Worm (Caenorhabditis elegans): ENCODE measurements around the gene C17C3.1.

C17C3.1 gene

DNA sequence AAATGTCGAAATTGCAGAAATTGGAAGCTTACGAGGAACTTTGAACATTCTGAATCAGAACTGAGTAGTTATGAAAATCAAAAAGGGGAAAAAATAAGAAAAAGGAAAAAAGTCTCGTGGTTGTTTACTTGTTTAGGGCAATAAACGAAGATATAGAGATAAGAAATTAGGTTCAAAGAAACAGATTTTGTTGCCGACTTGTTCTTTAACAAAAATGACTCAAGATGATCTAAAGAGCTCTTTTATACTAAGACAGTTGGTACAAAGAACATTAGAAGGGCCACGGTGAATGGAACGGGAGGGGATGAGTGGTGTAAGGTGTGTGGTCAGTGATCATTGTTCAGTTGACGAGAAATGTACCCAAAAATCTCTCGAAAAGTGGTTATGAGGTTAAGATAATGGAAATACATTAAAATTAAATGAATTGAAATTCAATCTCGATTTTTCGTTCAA, 22.9 kb upstream of the C17C3.1 start, which contains the start of gene acdh-2:
Gene acdh-2 (minus strand): TSS at position 51 of the 453 bp plus-strand sequence.
- TF ChIP-seq K02D7.2 (tag; optimal IDR thresholded peaks at IDR 0.05) (no peak), ceh-19 (GFP tag; optimal IDR thresholded peaks at IDR 0.05) (no peak), dve-1 (tag; optimal IDR thresholded peaks at IDR 0.05) (no peak), madf-2 (tag; optimal IDR thresholded peaks at IDR 0.05) (no peak), sox-2 (GFP tag; IDR thresholded peaks at IDR 0.05) (no peak), fkh-6 (tag; optimal IDR thresholded peaks at IDR 0.05) (no peak), nhr-11 (tag; optimal IDR thresholded peaks at IDR 0.05) (no peak), pha-2 (tag; optimal IDR thresholded peaks at IDR 0.05) (no peak), ceh-30 (tag; optimal IDR thresholded peaks at IDR 0.05) (no peak), fax-1 (tag; optimal IDR thresholded peaks at IDR 0.05) (no peak), ceh-22 (tag; optimal IDR thresholded peaks at IDR 0.05) (no peak), ref-2 (tag; optimal IDR thresholded peaks at IDR 0.05) (no peak), unc-55 (GFP tag; optimal IDR thresholded peaks at IDR 0.05) (no peak), pros-1 (tag; optimal IDR thresholded peaks at IDR 0.05) (no peak), elt-2 (tag; optimal IDR thresholded peaks at IDR 0.05) (no peak), syd-9 (tag; optimal IDR thresholded peaks at IDR 0.05) (no peak)

DNA sequence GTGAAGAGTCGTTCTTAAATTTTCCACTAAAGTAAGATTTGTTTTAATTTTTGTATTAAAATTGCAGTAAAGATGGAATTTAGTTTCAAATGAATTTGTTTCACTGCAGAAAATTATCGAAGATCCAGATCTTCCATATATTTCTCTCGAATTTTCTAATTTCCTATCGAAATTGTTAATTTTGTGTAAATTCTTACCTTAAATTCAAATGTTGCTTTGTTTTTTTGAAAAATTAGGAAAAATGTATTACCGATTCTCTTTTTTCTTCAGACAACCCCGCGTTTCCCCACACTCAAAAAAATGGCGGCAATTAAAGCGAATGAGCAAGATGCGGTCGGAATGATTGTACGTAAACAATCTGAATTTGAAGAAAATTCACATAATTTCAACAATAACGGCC, 20.6 kb upstream of the C17C3.1 start, which contains the start of gene C17C3.6:
Gene C17C3.6 (plus strand): TSS at position 301 of the 400 bp plus-strand sequence.
- no peak for TF ChIP-seq hlh-15 (tag; optimal IDR thresholded peaks at IDR 0.05)

ce11 chrII:5551517-5551916, 18.9 kb upstream of the C17C3.1 start, which contains the start of gene C17C3.5:
Gene C17C3.5 (plus strand): TSS chrII:5551817.
- TF ChIP-seq T23F11.4 (GFP tag; optimal IDR thresholded peaks at IDR 0.05) = no peak
- no peak for TF ChIP-seq eyg-1 (tag; optimal IDR thresholded peaks at IDR 0.05)
- no peak for TF ChIP-seq pha-4 (tag; optimal IDR thresholded peaks at IDR 0.05)

ce11 chrII:5553531-5553930, 16.8 kb upstream of the C17C3.1 start:
- TF ChIP-seq lin-11 (tag; optimal IDR thresholded peaks at IDR 0.05) (no peak), ceh-34 (tag; optimal IDR thresholded peaks at IDR 0.05) (no peak), ceh-18 (tag; optimal IDR thresholded peaks at IDR 0.05) (no peak), ceh-9 (tag; optimal IDR thresholded peaks at IDR 0.05) (no peak), elt-2 (tag; optimal IDR thresholded peaks at IDR 0.05) (no peak), elt-4 (tag; optimal IDR thresholded peaks at IDR 0.05) (no peak)

ce11 chrII:5554317-5554716, 16.1 kb upstream of the C17C3.1 start, which contains the start of gene ins-12:
Gene ins-12 (plus strand): TSS chrII:5554617.
- no peak for TF ChIP-seq hlh-30 (tag; optimal IDR thresholded peaks at IDR 0.05; ENCODE audit: insufficient read depth)
- TF ChIP-seq ceh-18 (tag; optimal IDR thresholded peaks at IDR 0.05) = no peak
- TF ChIP-seq ztf-16 (tag; optimal IDR thresholded peaks at IDR 0.05) = no peak
- no peak for TF ChIP-seq sox-2 (GFP tag; IDR thresholded peaks at IDR 0.05)
- no peak for TF ChIP-seq ceh-45 (GFP tag; IDR thresholded peaks at IDR 0.05)
- no peak for TF ChIP-seq hlh-13 (GFP tag; optimal IDR thresholded peaks at IDR 0.05)
- TF ChIP-seq gmeb-2 (tag; optimal IDR thresholded peaks at IDR 0.05) = no peak
- no peak for TF ChIP-seq sox-4 (tag; optimal IDR thresholded peaks at IDR 0.05)
- TF ChIP-seq npax-4 (tag; optimal IDR thresholded peaks at IDR 0.05) = no peak

- no peak for TF ChIP-seq F13H6.1 (tag; optimal IDR thresholded peaks at IDR 0.05)
- no peak for TF ChIP-seq ref-2 (tag; optimal IDR thresholded peaks at IDR 0.05)
- no peak for TF ChIP-seq unc-86 (tag; optimal IDR thresholded peaks at IDR 0.05)
- no peak for TF ChIP-seq hlh-13 (GFP tag; optimal IDR thresholded peaks at IDR 0.05)
- TF ChIP-seq T23F11.4 (GFP tag; optimal IDR thresholded peaks at IDR 0.05) = no peak
- TF ChIP-seq ahr-1 (tag; optimal IDR thresholded peaks at IDR 0.05) = no peak
- TF ChIP-seq pag-3 (tag; optimal IDR thresholded peaks at IDR 0.05; ENCODE audit: borderline replicate concordance) = no peak
- no peak for TF ChIP-seq pqm-1 (tag; optimal IDR thresholded peaks at IDR 0.05)
- TF ChIP-seq eyg-1 (tag; optimal IDR thresholded peaks at IDR 0.05) = no peak
- no peak for TF ChIP-seq hlh-8 (tag; optimal IDR thresholded peaks at IDR 0.05)
- no peak for TF ChIP-seq ceh-19 (GFP tag; optimal IDR thresholded peaks at IDR 0.05)
- TF ChIP-seq unc-55 (GFP tag; optimal IDR thresholded peaks at IDR 0.05) = no peak
- TF ChIP-seq zip-5 (tag; optimal IDR thresholded peaks at IDR 0.05) = no peak
- TF ChIP-seq ceh-18 (tag; optimal IDR thresholded peaks at IDR 0.05) = no peak
These were observed 15.6 kb upstream of the C17C3.1 start for ce11 chrII:5554788-5555187.

All from whole organism, late embryonic.